Worm (Caenorhabditis elegans) whole organism, L3 larva: Measurements from ENCODE around the gene C13A2.1.

Source experiments
- aly-2 ChIP-seq: fragments of 150-350 bp; optimal IDR thresholded peaks from 2 replicates; lab custom pipeline; 2014; ENCODE audit warnings: missing biosample characterization, missing genetic modification characterization
- fkh-10 ChIP-seq: sonication (generic microtip); optimal IDR thresholded peaks from 2 replicates; lab custom pipeline; 2017; ENCODE audit warnings: missing biosample characterization, missing genetic modification reagents, missing genetic modification characterization
- fos-1 ChIP-seq: fragments of 150-350 bp; optimal IDR thresholded peaks from 2 replicates; lab custom pipeline; 2014; ENCODE audit warnings: missing biosample characterization, missing genetic modification characterization
- pha-4 ChIP-seq: fragments of 150-350 bp; optimal IDR thresholded peaks from 2 replicates; lab custom pipeline; 2014; ENCODE audit warnings: missing biosample characterization, missing genetic modification reagents, missing genetic modification characterization
- snpc-4 ChIP-seq: fragments of 150-350 bp; optimal IDR thresholded peaks from 2 replicates; lab custom pipeline; 2014; ENCODE audit warnings: missing biosample characterization, missing genetic modification characterization
- ztf-4 ChIP-seq: fragments of 150-350 bp; optimal IDR thresholded peaks from 2 replicates; lab custom pipeline; 2014; ENCODE audit warnings: missing biosample characterization, missing genetic modification characterization

DNA sequence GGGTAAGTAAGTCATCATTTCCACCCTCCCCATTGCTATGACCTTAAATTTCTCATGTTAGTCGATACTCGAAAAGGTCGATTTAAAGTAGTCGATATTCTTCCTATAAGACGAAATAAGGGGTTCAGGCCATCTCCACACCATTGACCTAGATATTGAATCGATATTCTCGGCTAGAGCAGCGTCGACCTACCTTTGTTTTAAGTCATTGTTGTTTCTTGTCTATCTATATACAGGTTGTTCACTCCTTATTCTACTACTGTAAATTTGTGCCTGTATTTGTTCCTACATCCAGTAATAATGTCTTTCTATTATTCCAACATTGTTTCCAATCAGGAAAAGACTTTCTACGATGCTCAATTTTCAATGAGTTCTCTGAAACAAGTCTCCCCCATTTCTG lies 38.1 kb downstream of the C13A2.1 start, which contains the start of gene F10G2.4:
- TF ChIP-seq fkh-10 (GFP tag; lab: Kevin White, UChicago): no peak
- TF ChIP-seq fos-1: no peak
- no peak for TF ChIP-seq pha-4 (tag; lab: Kevin White, UChicago)
- no peak for TF ChIP-seq ztf-4 (tag; lab: Kevin White, UChicago)
- TF ChIP-seq aly-2 (tag; lab: Kevin White, UChicago): no peak
- TF ChIP-seq snpc-4 (tag; lab: Kevin White, UChicago): no peak
